Fruit fly (Drosophila melanogaster) whole organism, prepupa: ENCODE data around the gene CG32026.
A peak's percentile ranks its signal among the peaks of the same experiment; 100 is the strongest.

Experiments
- Blimp-1 ChIP-seq: fragments of 200-800 bp; sonication (Bioruptor generic); optimal IDR thresholded peaks from 3 replicates; lab custom pipeline; 2017; ENCODE audit warnings: missing biosample characterization, missing genetic modification characterization, mild to moderate bottlenecking, moderate library complexity, missing genetic modification reagents
- CG10669 ChIP-seq: fragments of 200-800 bp; sonication (Bioruptor generic); optimal IDR thresholded peaks from 3 replicates; lab custom pipeline; 2018; ENCODE audit warnings: missing biosample characterization, mild to moderate bottlenecking, missing genetic modification characterization, moderate library complexity
- CG11902 ChIP-seq: fragments of 200-800 bp; sonication (Bioruptor generic); optimal IDR thresholded peaks from 3 replicates; lab custom pipeline; 2016; ENCODE audit warnings: missing biosample characterization, missing genetic modification characterization
- CG15336 ChIP-seq: fragments of 200-800 bp; sonication (Bioruptor generic); IDR thresholded peaks from 2 replicates; pipeline ENCODE4 v1.3.6; 2022; ENCODE audit warnings: missing biosample characterization, missing genetic modification characterization
- CG1621 ChIP-seq: fragments of 200-800 bp; sonication (Bioruptor generic); optimal IDR thresholded peaks from 3 replicates; lab custom pipeline; 2018; ENCODE audit warnings: missing biosample characterization, mild to moderate bottlenecking, missing genetic modification characterization
- CG3032 ChIP-seq: fragments of 200-800 bp; optimal IDR thresholded peaks from 2 replicates; lab custom pipeline; 2019; ENCODE audit warnings: missing biosample characterization, mild to moderate bottlenecking, missing genetic modification characterization, moderate library complexity
- CG31627 ChIP-seq: fragments of 200-800 bp; sonication (Bioruptor generic); optimal IDR thresholded peaks from 3 replicates; lab custom pipeline; 2016; ENCODE audit warnings: missing biosample characterization, missing genetic modification characterization
- CG32006 ChIP-seq: fragments of 200-800 bp; sonication (Bioruptor generic); optimal IDR thresholded peaks from 3 replicates; lab custom pipeline; 2017; ENCODE audit warnings: missing biosample characterization, mild to moderate bottlenecking, missing genetic modification characterization
- CG34406 ChIP-seq: fragments of 200-800 bp; sonication (Bioruptor generic); optimal IDR thresholded peaks from 3 replicates; lab custom pipeline; 2016; ENCODE audit warnings: missing biosample characterization, missing genetic modification characterization
- CG3919 ChIP-seq: fragments of 200-800 bp; sonication (Bioruptor generic); optimal IDR thresholded peaks from 3 replicates; lab custom pipeline; 2016; ENCODE audit warnings: missing biosample characterization, missing genetic modification characterization
- CG4318 ChIP-seq: fragments of 200-800 bp; sonication (Bioruptor generic); optimal IDR thresholded peaks from 3 replicates; lab custom pipeline; 2017; ENCODE audit warnings: missing biosample characterization, mild to moderate bottlenecking, missing genetic modification characterization
- CG6163 ChIP-seq: fragments of 200-800 bp; sonication (Bioruptor generic); IDR thresholded peaks from 3 replicates; pipeline ENCODE4 v1.3.6; 2022; ENCODE audit warnings: missing biosample characterization, missing genetic modification characterization
- CG6276 ChIP-seq: fragments of 200-800 bp; sonication (Bioruptor generic); optimal IDR thresholded peaks from 2 replicates; lab custom pipeline; 2017; ENCODE audit warnings: missing biosample characterization, mild to moderate bottlenecking, missing genetic modification characterization
- CG6792 ChIP-seq: fragments of 200-800 bp; sonication (Bioruptor generic); optimal IDR thresholded peaks from 3 replicates; lab custom pipeline; 2016; ENCODE audit warnings: missing biosample characterization, missing genetic modification characterization
- CG6854 ChIP-seq: fragments of 200-800 bp; sonication (Bioruptor generic); optimal IDR thresholded peaks from 2 replicates; lab custom pipeline; 2017; ENCODE audit warnings: missing biosample characterization, mild to moderate bottlenecking, missing genetic modification characterization
- CG8319 ChIP-seq: fragments of 200-800 bp; sonication (Bioruptor generic); optimal IDR thresholded peaks from 3 replicates; lab custom pipeline; 2016; ENCODE audit warnings: missing biosample characterization, missing genetic modification characterization
- CG9139 ChIP-seq: fragments of 200-800 bp; sonication (Bioruptor generic); optimal IDR thresholded peaks from 3 replicates; lab custom pipeline; 2017; ENCODE audit warnings: missing biosample characterization, mild to moderate bottlenecking, missing genetic modification characterization
- Eip75B ChIP-seq: fragments of 200-800 bp; sonication (Bioruptor generic); optimal IDR thresholded peaks from 3 replicates; lab custom pipeline; 2016; ENCODE audit warnings: missing biosample characterization, missing genetic modification characterization
- Eip78C ChIP-seq: fragments of 200-800 bp; sonication (Bioruptor generic); peaks from one replicate; lab custom pipeline; 2016; ENCODE audit warnings: missing biosample characterization, missing genetic modification characterization
- Ets21C ChIP-seq: fragments of 200-800 bp; sonication (Bioruptor generic); optimal IDR thresholded peaks from 3 replicates; lab custom pipeline; 2016; ENCODE audit warnings: missing biosample characterization, missing genetic modification characterization
- Ets96B ChIP-seq: fragments of 200-800 bp; optimal IDR thresholded peaks from 2 replicates; lab custom pipeline; 2019; ENCODE audit warnings: missing biosample characterization, mild to moderate bottlenecking, missing genetic modification characterization, moderate library complexity
- Gug ChIP-seq: fragments of 200-800 bp; sonication (Bioruptor generic); IDR thresholded peaks from 2 replicates; pipeline ENCODE4 v1.3.6; 2022; ENCODE audit warnings: missing biosample characterization, missing genetic modification characterization
- Hr39 ChIP-seq: fragments of 200-800 bp; sonication (Bioruptor generic); optimal IDR thresholded peaks from 2 replicates; lab custom pipeline; 2016; ENCODE audit warnings: missing biosample characterization, missing genetic modification characterization
- Hr4 ChIP-seq: fragments of 200-800 bp; sonication (Bioruptor generic); optimal IDR thresholded peaks from 3 replicates; lab custom pipeline; 2016; ENCODE audit warnings: missing biosample characterization, missing genetic modification characterization
- Lpt ChIP-seq: fragments of 200-800 bp; sonication (Bioruptor generic); optimal IDR thresholded peaks from 3 replicates; lab custom pipeline; 2016; ENCODE audit warnings: missing biosample characterization, missing genetic modification characterization
- OdsH ChIP-seq: fragments of 200-800 bp; sonication (Bioruptor generic); optimal IDR thresholded peaks from 3 replicates; lab custom pipeline; 2016; ENCODE audit warnings: missing biosample characterization, missing genetic modification characterization
- Smox ChIP-seq: fragments of 200-800 bp; sonication (Bioruptor generic); optimal IDR thresholded peaks from 3 replicates; lab custom pipeline; 2016; ENCODE audit warnings: missing biosample characterization, missing genetic modification characterization
- Sox102F ChIP-seq: fragments of 200-800 bp; sonication (Bioruptor generic); optimal IDR thresholded peaks from 2 replicates; lab custom pipeline; 2016; ENCODE audit warnings: missing biosample characterization, mild to moderate bottlenecking, missing genetic modification characterization
- Sox14 ChIP-seq: fragments of 200-800 bp; sonication (Bioruptor generic); optimal IDR thresholded peaks from 3 replicates; lab custom pipeline; 2016; ENCODE audit warnings: missing biosample characterization, missing genetic modification characterization
- Sox15 ChIP-seq: fragments of 200-800 bp; sonication (Bioruptor generic); optimal IDR thresholded peaks from 3 replicates; lab custom pipeline; 2016; ENCODE audit warnings: missing biosample characterization, missing genetic modification characterization
- achi ChIP-seq: fragments of 200-800 bp; sonication (Bioruptor generic); optimal IDR thresholded peaks from 3 replicates; lab custom pipeline; 2016; ENCODE audit warnings: missing biosample characterization, missing genetic modification characterization
- acj6 ChIP-seq: fragments of 200-800 bp; sonication (Bioruptor generic); optimal IDR thresholded peaks from 3 replicates; lab custom pipeline; 2016; ENCODE audit warnings: missing biosample characterization, missing genetic modification characterization
- cyc ChIP-seq: fragments of 200-800 bp; sonication (Bioruptor generic); optimal IDR thresholded peaks from 3 replicates; lab custom pipeline; 2016; ENCODE audit warnings: missing biosample characterization, missing genetic modification characterization
- dac ChIP-seq: fragments of 200-800 bp; sonication (Bioruptor generic); optimal IDR thresholded peaks from 2 replicates; lab custom pipeline; 2017; ENCODE audit warnings: missing biosample characterization, mild to moderate bottlenecking, missing genetic modification characterization
- dsx ChIP-seq: fragments of 200-800 bp; optimal IDR thresholded peaks from 3 replicates; lab custom pipeline; 2019; ENCODE audit warnings: missing biosample characterization, mild to moderate bottlenecking, missing genetic modification characterization, moderate library complexity; ENCODE audit not compliant: poor library complexity, severe bottlenecking
- eg ChIP-seq: fragments of 200-800 bp; sonication (Bioruptor generic); IDR thresholded peaks from 3 replicates; pipeline ENCODE4 v1.3.6; 2022; ENCODE audit warnings: missing biosample characterization, missing genetic modification characterization
- esn ChIP-seq: fragments of 200-800 bp; sonication (Bioruptor generic); optimal IDR thresholded peaks from 2 replicates; lab custom pipeline; 2016; ENCODE audit warnings: missing biosample characterization, mild to moderate bottlenecking, missing genetic modification characterization, moderate library complexity
- fkh ChIP-seq: fragments of 200-800 bp; sonication (Bioruptor generic); optimal IDR thresholded peaks from 3 replicates; lab custom pipeline; 2017; ENCODE audit warnings: missing biosample characterization, mild to moderate bottlenecking, missing genetic modification characterization, moderate library complexity
- lz ChIP-seq: fragments of 200-800 bp; sonication (Bioruptor generic); optimal IDR thresholded peaks from 3 replicates; lab custom pipeline; 2016; ENCODE audit warnings: missing biosample characterization, missing genetic modification characterization
- net ChIP-seq: fragments of 200-800 bp; sonication (Bioruptor generic); optimal IDR thresholded peaks from 3 replicates; lab custom pipeline; 2016; ENCODE audit warnings: missing biosample characterization, missing genetic modification characterization
- spab ChIP-seq: fragments of 200-800 bp; sonication (Bioruptor generic); optimal IDR thresholded peaks from 2 replicates; lab custom pipeline; 2017; ENCODE audit warnings: missing biosample characterization, mild to moderate bottlenecking, missing genetic modification characterization, missing genetic modification reagents
- ss ChIP-seq, 2 experiments: fragments of 200-800 bp; sonication (Bioruptor generic); optimal IDR thresholded peaks; 2 replicates in 1 of 2; 3 replicates in 1 of 2; lab custom pipeline; 2017 to 2018; ENCODE audit warnings: mild to moderate bottlenecking in 2 of 2, missing biosample characterization in 2 of 2, missing genetic modification characterization in 2 of 2, moderate library complexity in 1 of 2
- svp ChIP-seq: fragments of 200-800 bp; sonication (Bioruptor generic); peaks from one replicate; lab custom pipeline; 2016; ENCODE audit warnings: missing biosample characterization, missing genetic modification characterization
- topi ChIP-seq: fragments of 200-800 bp; sonication (Bioruptor generic); optimal IDR thresholded peaks from 3 replicates; lab custom pipeline; 2016; ENCODE audit warnings: missing biosample characterization, missing genetic modification characterization
- vri ChIP-seq: fragments of 200-800 bp; sonication (Bioruptor generic); optimal IDR thresholded peaks from 3 replicates; lab custom pipeline; 2016; ENCODE audit warnings: missing biosample characterization, mild to moderate bottlenecking, missing genetic modification characterization

The CG32026 gene

DNA sequence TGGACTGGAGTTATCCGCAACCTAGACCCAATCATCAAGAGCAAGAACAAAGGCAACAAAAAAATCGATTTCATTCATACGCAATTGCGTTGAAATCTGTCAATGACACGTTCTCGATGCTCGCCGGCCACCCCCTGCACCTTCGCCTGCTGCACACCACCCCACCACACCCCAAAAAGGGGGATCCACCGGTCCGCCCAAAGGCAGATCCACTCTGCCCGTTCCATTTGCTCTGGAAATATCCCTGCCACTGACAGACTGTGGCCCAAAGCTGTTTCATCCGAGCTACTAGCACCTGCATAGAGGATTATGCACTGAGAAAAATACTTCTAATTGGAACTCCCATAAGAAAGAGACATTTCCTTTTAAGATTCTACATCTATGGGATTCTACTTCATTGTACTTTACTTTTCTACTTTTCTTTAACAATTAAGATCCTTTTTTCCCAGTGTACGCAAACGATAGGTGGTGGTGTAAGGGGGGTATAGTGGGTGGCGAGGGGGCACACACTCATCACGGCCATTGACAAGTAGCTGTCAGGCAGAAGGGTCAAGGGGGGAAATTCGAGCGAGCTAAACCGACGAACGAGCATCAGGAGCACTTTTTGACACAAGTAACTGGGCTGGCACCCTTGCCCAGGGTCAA lies 12.4 kb upstream of the CG32026 start (continued):
- TF ChIP-seq Eip78C (peak; percentile 87), Hr4 (GFP tag; lab: Kevin White, UChicago) (peak; percentile 41), esn (GFP tag; lab: Kevin White, UChicago) (peak; percentile 57), Sox102F (GFP tag; lab: Kevin White, UChicago) (peak; percentile 50), CG6276 (GFP tag; lab: Kevin White, UChicago) (no peak), CG1621 (tag; lab: Kevin White, UChicago) (peak; percentile 84), CG10669 (GFP tag; lab: Kevin White, UChicago) (peak; percentile 61), eg (GFP tag; lab: Robert Waterston, UW) (peak; percentile 71), ss (GFP tag; optimal IDR thresholded peaks at IDR 0.05; lab: Kevin White, UChicago) (peak; percentile 76 to 81), lz (peak; percentile 45), CG6792 (GFP tag; lab: Kevin White, UChicago) (peak; percentile 63), CG9139 (GFP tag; lab: Kevin White, UChicago) (peak; percentile 59), Hr39 (GFP tag; lab: Kevin White, UChicago) (peak; percentile 73), CG34406 (GFP tag; lab: Kevin White, UChicago) (peak; percentile 79), CG15336 (GFP tag; lab: Robert Waterston, UW) (peak; percentile 39; the same call in 1 of the 2 replicates), acj6 (peak; percentile 83), CG4318 (GFP tag; lab: Kevin White, UChicago) (peak; percentile 22), cyc (GFP tag; lab: Kevin White, UChicago) (peak; percentile 48), CG32006 (GFP tag; lab: Kevin White, UChicago) (peak; percentile 53), CG6163 (GFP tag; lab: Robert Waterston, UW) (peak; percentile 86), CG3919 (GFP tag; lab: Kevin White, UChicago) (peak; percentile 46), dsx (GFP tag; lab: Kevin White, UChicago) (peak; percentile 69), CG6854 (GFP tag; lab: Kevin White, UChicago) (no peak), OdsH (GFP tag; lab: Kevin White, UChicago) (peak; percentile 81), topi (GFP tag; lab: Kevin White, UChicago) (peak; percentile 35), spab (GFP tag; lab: Kevin White, UChicago) (peak; percentile 63), Blimp-1 (no peak), CG11902 (no peak), Gug (peak; percentile 53; the same call in 1 of the 2 replicates), CG8319 (peak; percentile 30), dac (no peak)

DNA sequence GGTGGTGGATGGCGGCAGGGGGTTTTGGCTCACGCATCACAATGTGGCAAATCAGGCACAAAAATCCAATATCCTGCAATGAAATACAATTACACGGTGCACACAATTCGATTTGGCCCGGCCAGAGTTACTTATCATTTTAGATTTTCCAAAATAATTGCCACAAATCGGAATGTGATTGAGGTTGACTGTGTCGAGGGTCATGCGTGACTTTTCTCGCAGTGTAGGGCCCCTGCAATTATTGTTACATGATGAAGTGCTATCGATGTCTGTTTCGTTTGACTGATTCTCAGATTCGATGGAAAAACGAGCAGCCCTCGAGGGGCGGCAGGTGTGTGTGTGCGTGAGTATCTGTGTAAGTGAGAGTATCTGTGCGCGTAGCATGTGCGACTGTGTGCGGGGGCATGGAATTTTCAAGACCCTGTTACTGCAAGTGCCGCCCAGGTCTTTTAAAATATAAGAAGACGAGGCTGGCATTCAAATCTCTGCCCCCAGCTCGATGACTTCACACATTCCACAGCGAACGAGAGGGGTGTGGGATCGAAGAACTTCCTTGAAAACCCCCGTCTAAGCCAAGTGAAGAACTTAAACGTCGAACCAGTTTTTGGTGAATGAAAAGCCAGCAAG lies 11.7 kb upstream of the CG32026 start:
- TF ChIP-seq Sox15 (GFP tag; lab: Kevin White, UChicago) (no peak), achi (GFP tag; lab: Kevin White, UChicago) (no peak), Sox14 (no peak), Eip75B (no peak), CG31627 (GFP tag; lab: Kevin White, UChicago) (peak; percentile 12), Ets21C (GFP tag; lab: Kevin White, UChicago) (no peak), Eip78C (peak; percentile 6), CG11902 (no peak), Blimp-1 (peak; percentile 1), topi (GFP tag; lab: Kevin White, UChicago) (no peak), fkh (GFP tag; lab: Kevin White, UChicago) (no peak), net (GFP tag; lab: Kevin White, UChicago) (no peak), Gug (no peak), Ets96B (tag; lab: Kevin White, UChicago) (no peak), svp (GFP tag; lab: Kevin White, UChicago) (peak; percentile 58), CG15336 (GFP tag; lab: Robert Waterston, UW) (no peak), CG6276 (GFP tag; lab: Kevin White, UChicago) (no peak), CG1621 (tag; lab: Kevin White, UChicago) (no peak), CG34406 (GFP tag; lab: Kevin White, UChicago) (no peak), vri (GFP tag; lab: Kevin White, UChicago) (no peak), CG3032 (tag; lab: Kevin White, UChicago) (no peak), lz (no peak), dsx (GFP tag; lab: Kevin White, UChicago) (no peak), Hr39 (GFP tag; lab: Kevin White, UChicago) (peak; percentile 33), esn (GFP tag; lab: Kevin White, UChicago) (no peak), CG3919 (GFP tag; lab: Kevin White, UChicago) (peak; percentile 22), OdsH (GFP tag; lab: Kevin White, UChicago) (no peak), Smox (no peak), CG6854 (GFP tag; lab: Kevin White, UChicago) (no peak), Lpt (no peak), spab (GFP tag; lab: Kevin White, UChicago) (peak; percentile 22), eg (GFP tag; lab: Robert Waterston, UW) (no peak)
